Fruit fly (Drosophila melanogaster) whole organism, embryonic: ENCODE measurements around the gene CG43055.

Experiments
- B-H1 ChIP-seq: fragments of 200-800 bp; sonication (Bioruptor generic); IDR thresholded peaks from 3 replicates; pipeline ENCODE4 v1.3.6; 2022; ENCODE audit warnings: missing biosample characterization, missing genetic modification characterization
- Blimp-1 ChIP-seq: fragments of 200-800 bp; sonication (Bioruptor generic); optimal IDR thresholded peaks from 3 replicates; lab custom pipeline; 2018; ENCODE audit warnings: missing biosample characterization, missing genetic modification characterization, mild to moderate bottlenecking, moderate library complexity, missing genetic modification reagents
- CG10147 ChIP-seq: fragments of 200-800 bp; sonication (Bioruptor generic); optimal IDR thresholded peaks from 2 replicates; lab custom pipeline; 2019; ENCODE audit warnings: missing biosample characterization, mild to moderate bottlenecking, missing genetic modification characterization, moderate library complexity
- CG11695 ChIP-seq: fragments of 200-800 bp; sonication (Bioruptor generic); IDR thresholded peaks from 3 replicates; pipeline ENCODE4 v1.3.6; 2022; ENCODE audit warnings: missing biosample characterization, missing genetic modification characterization
- CG14710 ChIP-seq: fragments of 200-800 bp; sonication (Bioruptor generic); optimal IDR thresholded peaks from 3 replicates; lab custom pipeline; 2019; ENCODE audit warnings: missing biosample characterization, mild to moderate bottlenecking, missing genetic modification characterization, moderate library complexity
- CG17359 ChIP-seq: fragments of 200-800 bp; sonication (Bioruptor generic); optimal IDR thresholded peaks from 3 replicates; lab custom pipeline; 2018; ENCODE audit warnings: missing biosample characterization, mild to moderate bottlenecking, missing genetic modification characterization, moderate library complexity
- CG17829 ChIP-seq: fragments of 200-800 bp; optimal IDR thresholded peaks from 2 replicates; lab custom pipeline; 2019; ENCODE audit warnings: missing biosample characterization, mild to moderate bottlenecking, missing genetic modification characterization, moderate library complexity
- CG4282 ChIP-seq: fragments of 200-800 bp; sonication (Bioruptor generic); optimal IDR thresholded peaks from 2 replicates; lab custom pipeline; 2016; ENCODE audit warnings: missing biosample characterization, missing genetic modification characterization
- CG6254 ChIP-seq: fragments of 200-800 bp; sonication (Bioruptor generic); optimal IDR thresholded peaks from 3 replicates; lab custom pipeline; 2017; ENCODE audit warnings: mild to moderate bottlenecking, missing biosample characterization, missing genetic modification reagents, missing genetic modification characterization
- CG6654 ChIP-seq: fragments of 200-800 bp; sonication (Bioruptor generic); optimal IDR thresholded peaks from 2 replicates; lab custom pipeline; 2017; ENCODE audit warnings: missing biosample characterization, mild to moderate bottlenecking, missing genetic modification characterization
- CG6813 ChIP-seq: fragments of 200-800 bp; sonication (Bioruptor generic); optimal IDR thresholded peaks from 2 replicates; lab custom pipeline; 2017; ENCODE audit warnings: missing biosample characterization, missing genetic modification characterization, mild to moderate bottlenecking, moderate library complexity, missing genetic modification reagents
- CG7357 ChIP-seq: fragments of 200-800 bp; sonication (Bioruptor generic); IDR thresholded peaks from 3 replicates; pipeline ENCODE4 v1.3.6; 2022; ENCODE audit warnings: missing biosample characterization, missing genetic modification characterization
- CG8924 ChIP-seq: fragments of 200-800 bp; optimal IDR thresholded peaks from 3 replicates; lab custom pipeline; 2019; ENCODE audit warnings: missing biosample characterization, mild to moderate bottlenecking, missing genetic modification characterization, moderate library complexity
- D ChIP-seq, 2 experiments: fragments of 200-800 bp in 1 of 2; fragments of >200 bp in 1 of 2; sonication (Bioruptor generic) in 1 of 2; optimal IDR thresholded peaks; 2 replicates in 1 of 2; 3 replicates in 1 of 2; lab custom pipeline; 2017; ENCODE audit warnings: mild to moderate bottlenecking in 1 of 2, missing biosample characterization in 1 of 2, missing genetic modification characterization in 1 of 2, missing genetic modification reagents in 1 of 2
- D19B ChIP-seq: fragments of 200-800 bp; sonication (Bioruptor generic); optimal IDR thresholded peaks from 2 replicates; lab custom pipeline; 2017; ENCODE audit warnings: missing biosample characterization, mild to moderate bottlenecking, missing genetic modification characterization
- Dll ChIP-seq: fragments of 200-800 bp; sonication (Bioruptor generic); IDR thresholded peaks from 4 replicates; pipeline ENCODE4 v1.3.6; 2022; ENCODE audit warnings: missing biosample characterization, missing genetic modification characterization; ENCODE audit not compliant: partially characterized antibody
- Elba2 ChIP-seq: fragments of 200-800 bp; sonication (Bioruptor generic); optimal IDR thresholded peaks from 3 replicates; lab custom pipeline; 2016; ENCODE audit warnings: missing biosample characterization, missing genetic modification characterization
- Fer1 ChIP-seq: fragments of 200-800 bp; sonication (Bioruptor generic); optimal IDR thresholded peaks from 2 replicates; lab custom pipeline; 2017; ENCODE audit warnings: missing biosample characterization, mild to moderate bottlenecking, missing genetic modification characterization
- Gug ChIP-seq: fragments of 200-800 bp; sonication (Bioruptor generic); IDR thresholded peaks from 4 replicates; pipeline ENCODE4 v1.3.6; 2022; ENCODE audit warnings: missing biosample characterization, missing genetic modification characterization
- HLH4C ChIP-seq: fragments of 200-800 bp; sonication (Bioruptor generic); IDR thresholded peaks from 3 replicates; pipeline ENCODE4 v1.3.6; 2022; ENCODE audit warnings: missing biosample characterization, missing genetic modification characterization; ENCODE audit not compliant: partially characterized antibody
- HmgD ChIP-seq: fragments of 200-800 bp; sonication (Bioruptor generic); optimal IDR thresholded peaks from 3 replicates; lab custom pipeline; 2016; ENCODE audit warnings: missing biosample characterization, missing genetic modification characterization
- Hmr ChIP-seq: fragments of 200-800 bp; sonication (Bioruptor generic); optimal IDR thresholded peaks from 3 replicates; lab custom pipeline; 2017; ENCODE audit warnings: mild to moderate bottlenecking, missing biosample characterization, missing genetic modification reagents, missing genetic modification characterization
- Hr51 ChIP-seq, 2 experiments: fragments of 200-800 bp; sonication (Bioruptor generic); optimal IDR thresholded peaks; 2 replicates in 1 of 2; 3 replicates in 1 of 2; lab custom pipeline; 2016 to 2018; ENCODE audit warnings: missing biosample characterization in 2 of 2, missing genetic modification characterization in 2 of 2, mild to moderate bottlenecking in 1 of 2, moderate library complexity in 1 of 2
- Med ChIP-seq: fragments of 200-800 bp; sonication (Bioruptor generic); peaks from one replicate; lab custom pipeline; 2016; ENCODE audit warnings: missing biosample characterization, missing genetic modification characterization, mild to moderate bottlenecking, inconsistent platforms, moderate library complexity
- Myb ChIP-seq: fragments of 200-800 bp; sonication (Bioruptor generic); optimal IDR thresholded peaks from 2 replicates; lab custom pipeline; 2016; ENCODE audit warnings: missing biosample characterization, missing genetic modification characterization
- Ravus ChIP-seq: fragments of 200-800 bp; sonication (Bioruptor generic); IDR thresholded peaks from 2 replicates; pipeline ENCODE4 v1.3.6; 2022; ENCODE audit warnings: missing biosample characterization, missing genetic modification characterization
- ato ChIP-seq: fragments of 200-800 bp; sonication (Bioruptor generic); IDR thresholded peaks from 2 replicates; pipeline ENCODE4 v1.3.6; 2022; ENCODE audit warnings: missing biosample characterization, missing genetic modification characterization; ENCODE audit not compliant: partially characterized antibody
- eve ChIP-seq, 2 experiments: fragments of >200 bp; optimal IDR thresholded peaks; 2 replicates each; lab custom pipeline; 2017; ENCODE audit warnings: missing biosample characterization in 2 of 2, missing genetic modification characterization in 2 of 2
- fd96Cb ChIP-seq: fragments of 200-800 bp; sonication (Bioruptor generic); optimal IDR thresholded peaks from 2 replicates; lab custom pipeline; 2018; ENCODE audit warnings: missing biosample characterization, mild to moderate bottlenecking, missing genetic modification characterization, moderate library complexity
- gce ChIP-seq: fragments of 200-800 bp; sonication (Bioruptor generic); IDR thresholded peaks from 3 replicates; pipeline ENCODE4 v1.3.6; 2022; ENCODE audit warnings: missing biosample characterization, missing genetic modification characterization
- hb ChIP-seq: fragments of 200-800 bp; sonication (Bioruptor generic); IDR thresholded peaks from 3 replicates; pipeline ENCODE4 v1.3.6; 2022; ENCODE audit warnings: missing biosample characterization, missing genetic modification characterization; ENCODE audit not compliant: partially characterized antibody
- hbn ChIP-seq: fragments of 200-800 bp; sonication (Bioruptor generic); IDR thresholded peaks from 2 replicates; pipeline ENCODE4 v1.3.6; 2022; ENCODE audit warnings: missing biosample characterization, missing genetic modification characterization; ENCODE audit not compliant: partially characterized antibody
- insv ChIP-seq, 2 experiments: fragments of 200-800 bp; sonication (Bioruptor generic); optimal IDR thresholded peaks; 3 replicates each; lab custom pipeline; 2016 to 2018; ENCODE audit warnings: missing biosample characterization in 2 of 2, missing genetic modification characterization in 2 of 2
- knrl ChIP-seq: fragments of 200-800 bp; sonication (Bioruptor generic); IDR thresholded peaks from 3 replicates; pipeline ENCODE4 v1.3.6; 2022; ENCODE audit warnings: missing biosample characterization, missing genetic modification characterization; ENCODE audit not compliant: partially characterized antibody
- mirr ChIP-seq: fragments of 200-800 bp; sonication (Bioruptor generic); optimal IDR thresholded peaks from 3 replicates; lab custom pipeline; 2018; ENCODE audit warnings: missing biosample characterization, mild to moderate bottlenecking, missing genetic modification characterization
- nerfin-2 ChIP-seq: fragments of 200-800 bp; sonication (Bioruptor generic); IDR thresholded peaks from 2 replicates; pipeline ENCODE4 v1.3.6; 2022; ENCODE audit warnings: missing biosample characterization, missing genetic modification characterization; ENCODE audit not compliant: partially characterized antibody
- nmo ChIP-seq: fragments of 200-800 bp; sonication (Bioruptor generic); optimal IDR thresholded peaks from 2 replicates; lab custom pipeline; 2018; ENCODE audit warnings: missing biosample characterization, mild to moderate bottlenecking, missing genetic modification characterization, moderate library complexity
- prd ChIP-seq, 3 experiments: fragments of >200 bp in 2 of 3; fragments of 200-800 bp in 1 of 3; sonication (Bioruptor generic) in 1 of 3; optimal IDR thresholded peaks in 2 of 3; IDR thresholded peaks in 1 of 3; 2 replicates in 2 of 3; 3 replicates in 1 of 3; pipeline versions ENCODE4 v1.3.6 to Lab custom; 2017 to 2022; ENCODE audit warnings: missing biosample characterization in 1 of 3, missing genetic modification characterization in 1 of 3
- rib ChIP-seq: fragments of 200-800 bp; sonication (Bioruptor generic); IDR thresholded peaks from 2 replicates; pipeline ENCODE4 v1.3.6; 2022; ENCODE audit warnings: missing biosample characterization, missing genetic modification characterization
- row ChIP-seq: fragments of 200-800 bp; sonication (Bioruptor generic); IDR thresholded peaks from 3 replicates; pipeline ENCODE4 v1.3.6; 2022; ENCODE audit warnings: missing biosample characterization, missing genetic modification characterization
- scrt ChIP-seq: fragments of 200-800 bp; sonication (Bioruptor generic); optimal IDR thresholded peaks from 2 replicates; lab custom pipeline; 2018; ENCODE audit warnings: missing biosample characterization, mild to moderate bottlenecking, missing genetic modification characterization, moderate library complexity
- sens ChIP-seq: fragments of 200-800 bp; sonication (Bioruptor generic); peaks from one replicate; lab custom pipeline; 2016; ENCODE audit warnings: missing biosample characterization, missing genetic modification characterization
- sqz ChIP-seq: fragments of 200-800 bp; sonication (Bioruptor generic); optimal IDR thresholded peaks from 3 replicates; lab custom pipeline; 2018; ENCODE audit warnings: missing biosample characterization, mild to moderate bottlenecking, missing genetic modification characterization
- sr ChIP-seq: fragments of 200-800 bp; sonication (Bioruptor generic); IDR thresholded peaks from 3 replicates; pipeline ENCODE4 v1.3.6; 2022; ENCODE audit warnings: missing biosample characterization, missing genetic modification characterization
- sug ChIP-seq: fragments of 200-800 bp; optimal IDR thresholded peaks from 2 replicates; lab custom pipeline; 2019; ENCODE audit warnings: missing biosample characterization, mild to moderate bottlenecking, missing genetic modification characterization, moderate library complexity
- trh ChIP-seq: fragments of 200-800 bp; sonication (Bioruptor generic); optimal IDR thresholded peaks from 2 replicates; lab custom pipeline; 2016; ENCODE audit warnings: missing biosample characterization, missing genetic modification characterization
- unc-4 ChIP-seq: fragments of 200-800 bp; sonication (Bioruptor generic); IDR thresholded peaks from 2 replicates; pipeline ENCODE4 v1.3.6; 2022; ENCODE audit warnings: missing biosample characterization, missing genetic modification characterization; ENCODE audit not compliant: partially characterized antibody
- vnd ChIP-seq: fragments of 200-800 bp; sonication (Bioruptor generic); IDR thresholded peaks from 3 replicates; pipeline ENCODE4 v1.3.6; 2022; ENCODE audit warnings: missing biosample characterization, missing genetic modification characterization; ENCODE audit not compliant: partially characterized antibody

Gene CG43055

dm6 chr2L:4444457-4444856 lies 33.5 kb downstream of the CG43055 start, which contains the start of the genes morgue and Elp3 (continued):
- no peak for TF ChIP-seq CG8924
- TF ChIP-seq Ravus: no peak
- TF ChIP-seq HLH4C (GFP tag; lab: Robert Waterston, UW): peak; percentile 87
- TF ChIP-seq unc-4 (GFP tag; lab: Robert Waterston, UW): peak; percentile 56
- TF ChIP-seq sr: no peak
- peak; percentile 82 for TF ChIP-seq ato (GFP tag; lab: Robert Waterston, UW)
- TF ChIP-seq knrl (GFP tag; lab: Robert Waterston, UW): no peak
- TF ChIP-seq sug (tag; lab: Kevin White, UChicago): peak; percentile 16
- no peak for TF ChIP-seq Hr51 (GFP tag; optimal IDR thresholded peaks at IDR 0.05; lab: Kevin White, UChicago)
- no peak for TF ChIP-seq Blimp-1 (GFP tag; lab: Kevin White, UChicago)
- peak; percentile 17 for TF ChIP-seq Fer1 (GFP tag; lab: Kevin White, UChicago)
- peak; percentile 73 for TF ChIP-seq Med (GFP tag; lab: Kevin White, UChicago)
- no peak for TF ChIP-seq B-H1 (GFP tag; lab: Robert Waterston, UW)
- peak; percentile 55 for TF ChIP-seq CG14710 (tag; lab: Kevin White, UChicago)
- TF ChIP-seq nerfin-2 (GFP tag; lab: Robert Waterston, UW): peak; percentile 82
- peak; percentile 49 for TF ChIP-seq CG17829 (tag; lab: Kevin White, UChicago)
- no peak for TF ChIP-seq CG6254
- TF ChIP-seq CG7357 (GFP tag; lab: Robert Waterston, UW): no peak
- no peak for TF ChIP-seq prd (optimal IDR thresholded peaks at IDR 0.05; lab: Kevin White, UChicago)
- no peak for TF ChIP-seq prd (GFP tag; IDR thresholded peaks at IDR 0.05; lab: Robert Waterston, UW)
- TF ChIP-seq sqz: no peak
- TF ChIP-seq insv (GFP tag; optimal IDR thresholded peaks at IDR 0.05; lab: Kevin White, UChicago): no peak
- TF ChIP-seq Hmr (GFP tag; lab: Kevin White, UChicago): no peak
- TF ChIP-seq Myb: peak; percentile 34
- TF ChIP-seq sens (GFP tag; lab: Kevin White, UChicago): peak; percentile 56
- no peak for TF ChIP-seq D (optimal IDR thresholded peaks at IDR 0.05; lab: Kevin White, UChicago)
- no peak for TF ChIP-seq D (GFP tag; optimal IDR thresholded peaks at IDR 0.05; lab: Kevin White, UChicago)
- TF ChIP-seq nmo (GFP tag; lab: Kevin White, UChicago): peak; percentile 5
- TF ChIP-seq CG6654 (GFP tag; lab: Kevin White, UChicago): no peak
- TF ChIP-seq D19B (GFP tag; lab: Kevin White, UChicago): no peak
- TF ChIP-seq Dll (GFP tag; lab: Robert Waterston, UW): peak; percentile 65; the same call in 2 of the 4 replicates
- 0 out of 3 replicates have a peak, but pooled peaks have one; percentile 14 for TF ChIP-seq row (GFP tag; lab: Robert Waterston, UW)
- TF ChIP-seq eve (GFP tag; optimal IDR thresholded peaks at IDR 0.05; lab: Kevin White, UChicago): no peak
- no peak for TF ChIP-seq trh (GFP tag; lab: Kevin White, UChicago)
- 0 out of 3 replicates have a peak, but pooled peaks have one; percentile 25 for TF ChIP-seq hb (GFP tag; lab: Robert Waterston, UW)
- TF ChIP-seq vnd (GFP tag; lab: Robert Waterston, UW): peak; percentile 66
- no peak for TF ChIP-seq CG10147 (GFP tag; lab: Kevin White, UChicago)
- TF ChIP-seq Elba2 (GFP tag; lab: Kevin White, UChicago): peak; percentile 56
- no peak for TF ChIP-seq fd96Cb (tag; lab: Kevin White, UChicago)
- TF ChIP-seq Gug (GFP tag; lab: Robert Waterston, UW): no peak
- TF ChIP-seq mirr: peak; percentile 14
- no peak for TF ChIP-seq rib (GFP tag; lab: Robert Waterston, UW)
- peak; percentile 51 for TF ChIP-seq hbn (GFP tag; lab: Robert Waterston, UW)
- TF ChIP-seq scrt (GFP tag; lab: Kevin White, UChicago): no peak
- no peak for TF ChIP-seq CG11695 (GFP tag; lab: Robert Waterston, UW)
- TF ChIP-seq CG17359 (tag; lab: Kevin White, UChicago): no peak
- no peak for TF ChIP-seq gce
- no peak for TF ChIP-seq CG4282 (GFP tag; lab: Kevin White, UChicago)
- TF ChIP-seq HmgD: no peak
- no peak for TF ChIP-seq CG6813 (GFP tag; lab: Kevin White, UChicago)
